Worm (Caenorhabditis elegans): ENCODE measurements around the gene ZC487.2.

- TF ChIP-seq him-1 (tag; optimal IDR thresholded peaks at IDR 0.05) (no peak), W03F9.2 (tag; optimal IDR thresholded peaks at IDR 0.05) (no peak)
Measured at ce11 chrV:6683282-6683681, 39.0 kb downstream of the ZC487.2 start.
